Worm (Caenorhabditis elegans): ENCODE results near the gene mpst-2.
A peak's percentile ranks its signal among the peaks of the same experiment; 100 is the strongest.

Gene mpst-2

DNA sequence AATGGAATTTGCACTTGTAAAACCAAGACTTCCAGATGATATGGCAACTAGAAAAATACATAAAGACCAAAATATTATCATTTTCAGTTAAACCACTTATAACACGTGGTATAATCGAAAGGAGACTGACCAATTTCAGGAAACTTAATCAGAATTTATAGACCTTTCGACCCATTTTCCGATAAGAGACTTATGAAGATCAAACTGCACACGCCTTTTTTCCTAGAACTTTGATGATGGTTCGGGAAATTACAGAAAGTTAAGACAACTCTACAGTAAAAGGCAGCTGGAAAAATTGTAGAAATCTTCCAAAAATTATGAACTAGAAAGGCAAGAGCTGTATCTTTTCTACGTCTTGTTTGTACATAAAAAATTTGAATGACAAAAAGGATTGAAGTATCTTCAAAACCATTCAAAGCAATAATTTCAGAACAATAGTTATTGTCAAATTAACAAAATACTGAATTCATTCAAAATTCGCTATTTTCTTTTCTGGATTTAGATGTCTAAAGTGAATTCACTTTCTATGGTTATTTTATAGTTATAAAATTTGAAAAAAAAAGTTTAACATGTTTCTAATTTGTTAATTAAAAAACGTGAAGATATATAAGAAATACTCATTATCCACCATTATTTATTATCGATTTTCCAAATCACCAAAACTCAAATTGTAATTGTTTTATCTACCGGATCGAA is at the start of gene mpst-2, which contains the start of gene H12D21.5:
mpst-2 (minus strand) TSS at position 101 of the 696 bp plus-strand sequence.
H12D21.5 (plus strand) TSS at position 646 of the 696 bp plus-strand sequence.
- no peak for TF ChIP-seq ceh-9 (tag; optimal IDR thresholded peaks at IDR 0.05)
- no peak for TF ChIP-seq nhr-77 (tag; optimal IDR thresholded peaks at IDR 0.05)

- no peak for TF ChIP-seq tbx-2 (tag; optimal IDR thresholded peaks at IDR 0.05)
- no peak for TF ChIP-seq fos-1 (tag; optimal IDR thresholded peaks at IDR 0.05)
Observed at ce11 chrV:14942898-14943297, 49.6 kb upstream of the mpst-2 start.

- TF ChIP-seq egl-5 (tag; optimal IDR thresholded peaks at IDR 0.05) (no peak), ceh-28 (tag; optimal IDR thresholded peaks at IDR 0.05) (no peak), nfya-1 (tag; optimal IDR thresholded peaks at IDR 0.05; ENCODE audit: insufficient read depth) (no peak), daf-12 (tag; optimal IDR thresholded peaks at IDR 0.05) (no peak), elt-3 (tag; optimal IDR thresholded peaks at IDR 0.05) (no peak), lin-15B (tag; optimal IDR thresholded peaks at IDR 0.05) (no peak), nhr-25 (tag; optimal IDR thresholded peaks at IDR 0.05) (no peak), jun-1 (tag; optimal IDR thresholded peaks at IDR 0.05) (no peak), snpc-4 (tag; optimal IDR thresholded peaks at IDR 0.05) (no peak), lsy-12 (tag; optimal IDR thresholded peaks at IDR 0.05) (no peak), tbx-2 (tag; optimal IDR thresholded peaks at IDR 0.05) (no peak), mml-1 (tag; optimal IDR thresholded peaks at IDR 0.05) (no peak), unc-39 (tag; optimal IDR thresholded peaks at IDR 0.05) (no peak), nhr-67 (tag; optimal IDR thresholded peaks at IDR 0.05) (no peak)
Observed at ce11 chrV:14936587-14936986, 43.3 kb upstream of the mpst-2 start, which contains the start of gene C30G7.2. Gene C30G7.2, plus strand, starts transcription at chrV:14936887.

DNA sequence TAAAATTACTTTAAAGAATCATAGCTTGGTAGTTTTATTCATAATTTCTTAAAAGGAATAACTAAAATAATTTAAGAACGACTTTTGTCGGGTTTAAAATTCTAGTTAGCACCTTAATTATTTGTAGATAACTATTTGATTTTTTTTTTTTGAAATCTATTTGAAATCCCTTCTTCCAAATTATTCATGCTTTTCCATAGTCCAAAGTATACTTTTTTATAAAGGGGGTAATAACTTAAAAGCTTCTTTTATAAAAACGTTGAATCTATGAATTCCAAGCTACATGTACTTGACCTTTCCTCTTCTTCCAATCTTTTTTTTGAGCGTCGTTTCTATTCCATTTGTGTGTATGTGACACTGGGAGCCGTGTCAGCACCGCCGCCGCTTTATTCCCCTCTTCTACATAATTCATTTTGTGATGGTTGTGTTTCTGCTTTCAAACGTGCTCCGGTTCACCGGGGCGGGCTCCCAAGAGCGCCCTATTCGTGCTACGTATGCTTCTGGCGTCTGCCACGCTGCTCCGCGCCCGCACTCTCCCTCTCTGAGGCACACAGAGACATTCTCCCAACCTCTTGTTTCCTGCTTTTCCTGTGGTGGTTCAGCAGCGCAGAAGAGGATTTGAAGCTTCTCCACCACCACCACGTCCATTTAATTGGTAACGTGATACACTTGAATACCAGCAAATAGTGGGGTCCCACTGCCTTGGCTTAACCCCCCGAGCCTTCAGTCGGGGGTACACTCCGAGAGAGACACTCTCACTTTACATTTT is 40.4 kb upstream of the mpst-2 start:
- TF ChIP-seq daf-12 (tag; optimal IDR thresholded peaks at IDR 0.05) (no peak), sea-2 (GFP tag; optimal IDR thresholded peaks at IDR 0.05) (no peak), ceh-9 (tag; optimal IDR thresholded peaks at IDR 0.05) (no peak), nfya-1 (tag; optimal IDR thresholded peaks at IDR 0.05; ENCODE audit: insufficient read depth) (no peak), unc-62 (GFP tag; optimal IDR thresholded peaks at IDR 0.05) (no peak), nhr-77 (tag; optimal IDR thresholded peaks at IDR 0.05) (no peak), ztf-4 (tag; optimal IDR thresholded peaks at IDR 0.05) (no peak), unc-39 (tag; optimal IDR thresholded peaks at IDR 0.05) (no peak), nhr-43 (tag; optimal IDR thresholded peaks at IDR 0.05; ENCODE audit: poor library complexity, severe bottlenecking) (no peak), hmg-11 (tag; optimal IDR thresholded peaks at IDR 0.05) (no peak), mdl-1 (tag; optimal IDR thresholded peaks at IDR 0.05) (no peak), egl-27 (tag; optimal IDR thresholded peaks at IDR 0.05) (no peak)

ce11 chrV:14930168-14930567 is 36.9 kb upstream of the mpst-2 start:
- TF ChIP-seq fkh-10 (GFP tag; optimal IDR thresholded peaks at IDR 0.05) (peak; percentile 66), ceh-82 (tag; optimal IDR thresholded peaks at IDR 0.05) (no peak), lin-15B (tag; optimal IDR thresholded peaks at IDR 0.05) (peak; percentile 13), egl-5 (tag; optimal IDR thresholded peaks at IDR 0.05) (peak; percentile 13), nfya-1 (tag; optimal IDR thresholded peaks at IDR 0.05; ENCODE audit: insufficient read depth) (peak; percentile 70), ama-1 (optimal IDR thresholded peaks at IDR 0.05) (no peak), eor-1 (tag; optimal IDR thresholded peaks at IDR 0.05) (no peak), lin-39 (tag; optimal IDR thresholded peaks at IDR 0.05) (peak; percentile 65), hmg-11 (tag; optimal IDR thresholded peaks at IDR 0.05) (peak; percentile 48), jun-1 (tag; optimal IDR thresholded peaks at IDR 0.05) (no peak), snpc-4 (tag; optimal IDR thresholded peaks at IDR 0.05) (peak; percentile 24)

ce11 chrV:14928248-14928647 is 35.0 kb upstream of the mpst-2 start, which contains the start of gene srg-55:
Gene srg-55, minus strand, starts transcription at chrV:14928348.
- TF ChIP-seq fkh-2 (tag; optimal IDR thresholded peaks at IDR 0.05): no peak
- no peak for TF ChIP-seq ceh-82 (tag; optimal IDR thresholded peaks at IDR 0.05)
- no peak for TF ChIP-seq nhr-76 (tag; optimal IDR thresholded peaks at IDR 0.05)
- TF ChIP-seq fos-1 (tag; optimal IDR thresholded peaks at IDR 0.05): no peak
- TF ChIP-seq ztf-4 (tag; optimal IDR thresholded peaks at IDR 0.05): no peak
- TF ChIP-seq ama-1 (optimal IDR thresholded peaks at IDR 0.05): no peak
- no peak for TF ChIP-seq ceh-16 (tag; optimal IDR thresholded peaks at IDR 0.05)
- no peak for TF ChIP-seq lin-39 (tag; optimal IDR thresholded peaks at IDR 0.05)
- TF ChIP-seq daf-12 (tag; optimal IDR thresholded peaks at IDR 0.05): no peak
- TF ChIP-seq nhr-77 (tag; optimal IDR thresholded peaks at IDR 0.05): no peak
- TF ChIP-seq skn-1 (tag; optimal IDR thresholded peaks at IDR 0.05): no peak
- no peak for TF ChIP-seq mml-1 (tag; optimal IDR thresholded peaks at IDR 0.05)
- no peak for TF ChIP-seq nfya-1 (tag; optimal IDR thresholded peaks at IDR 0.05; ENCODE audit: insufficient read depth)
- TF ChIP-seq nhr-43 (tag; optimal IDR thresholded peaks at IDR 0.05; ENCODE audit: poor library complexity, severe bottlenecking): no peak
- no peak for TF ChIP-seq unc-39 (tag; optimal IDR thresholded peaks at IDR 0.05)
- TF ChIP-seq elt-3 (tag; optimal IDR thresholded peaks at IDR 0.05): no peak
- TF ChIP-seq egl-5 (tag; optimal IDR thresholded peaks at IDR 0.05): no peak
